Worm (Caenorhabditis elegans) whole organism, early embryonic: Measurements from ENCODE around the gene fbxc-31.

Experiments used
- ama-1 ChIP-seq: fragments of 150-350 bp; optimal IDR thresholded peaks from 2 replicates; lab custom pipeline; 2014
- flt-1 ChIP-seq: fragments of 200-800 bp; sonication (Bioruptor generic); IDR thresholded peaks from 2 replicates; pipeline ENCODE4 v1.3.6; 2022; ENCODE audit warnings: missing genetic modification characterization, missing compliant biosample characterization
- pes-1 ChIP-seq: fragments of 200-800 bp; sonication (Bioruptor generic); IDR thresholded peaks from 2 replicates; pipeline ENCODE4 v1.3.6; 2022; ENCODE audit warnings: missing genetic modification reagents, missing genetic modification characterization, missing compliant biosample characterization
- tbx-37 ChIP-seq: fragments of 200-800 bp; sonication (Bioruptor generic); conservative IDR thresholded peaks from 2 replicates; pipeline ENCODE4 v1.3.6; 2022; ENCODE audit warnings: missing genetic modification reagents, missing genetic modification characterization, missing compliant biosample characterization
- tra-4 ChIP-seq: sonication (generic microtip); optimal IDR thresholded peaks from 2 replicates; lab custom pipeline; 2017; ENCODE audit warnings: missing genetic modification characterization, missing compliant biosample characterization

ce11 chrII:915780-916179 is 4.0 kb downstream of the fbxc-31 start, which contains the start of gene fbxc-29:
- TF ChIP-seq pes-1 (GFP tag; lab: Robert Waterston, UW), result no peak
- TF ChIP-seq flt-1 (GFP tag; lab: Robert Waterston, UW), result no peak
- no peak for TF ChIP-seq tra-4 (tag; lab: Kevin White, UChicago)
- no peak for TF ChIP-seq ama-1 (lab: Kevin White, UChicago)
- TF ChIP-seq tbx-37 (GFP tag; lab: Robert Waterston, UW), result no peak
